Fruit fly (Drosophila melanogaster) whole organism, wandering third instar larva: ENCODE data around the gene CG13010.

ENCODE experiments used
- Abd-B ChIP-seq: fragments of >200 bp; optimal IDR thresholded peaks from 2 replicates; lab custom pipeline; 2017; ENCODE audit warnings: missing biosample characterization, missing genetic modification characterization
- CG32264 ChIP-seq: fragments of 200-800 bp; sonication (Bioruptor generic); optimal IDR thresholded peaks from 2 replicates; lab custom pipeline; 2016; ENCODE audit warnings: missing biosample characterization, missing genetic modification characterization
- CG9705 ChIP-seq: fragments of 200-800 bp; sonication (Bioruptor generic); optimal IDR thresholded peaks from 2 replicates; lab custom pipeline; 2018; ENCODE audit warnings: missing biosample characterization, mild to moderate bottlenecking, missing genetic modification characterization
- CrebA ChIP-seq: fragments of 200-800 bp; sonication (Bioruptor generic); optimal IDR thresholded peaks from 2 replicates; lab custom pipeline; 2016; ENCODE audit warnings: missing biosample characterization, mild to moderate bottlenecking, missing genetic modification characterization, borderline replicate concordance
- Dfd ChIP-seq: fragments of >200 bp; optimal IDR thresholded peaks from 2 replicates; lab custom pipeline; 2017; ENCODE audit warnings: missing biosample characterization, missing genetic modification characterization
- Dif ChIP-seq: fragments of 200-275, 200-300 bp; sonication (Bioruptor generic); optimal IDR thresholded peaks from 2 replicates; lab custom pipeline; 2018; ENCODE audit warnings: missing biosample characterization, missing genetic modification characterization; ENCODE audit not compliant: partially characterized antibody
- GATAd ChIP-seq: sonication (Bioruptor generic); optimal IDR thresholded peaks from 2 replicates; lab custom pipeline; 2016; ENCODE audit warnings: missing biosample characterization, missing genetic modification characterization
- HLH106 ChIP-seq: fragments of 200-800 bp; optimal IDR thresholded peaks from 3 replicates; lab custom pipeline; 2019; ENCODE audit warnings: missing biosample characterization, mild to moderate bottlenecking, missing genetic modification characterization, moderate library complexity
- Hnf4 ChIP-seq: fragments of 200-800 bp; sonication (Bioruptor generic); optimal IDR thresholded peaks from 2 replicates; lab custom pipeline; 2016; ENCODE audit warnings: missing biosample characterization, mild to moderate bottlenecking, missing genetic modification characterization
- Hr78 ChIP-seq: fragments of >200 bp; optimal IDR thresholded peaks from 2 replicates; lab custom pipeline; 2017; ENCODE audit warnings: missing biosample characterization, missing genetic modification characterization
- Hr83 ChIP-seq: fragments of 200-300 bp; sonication (Bioruptor generic); optimal IDR thresholded peaks from 2 replicates; lab custom pipeline; 2016; ENCODE audit warnings: missing biosample characterization, mild to moderate bottlenecking, missing genetic modification characterization, moderate library complexity; ENCODE audit not compliant: poor library complexity, severe bottlenecking
- Jra ChIP-seq: sonication (Bioruptor generic); optimal IDR thresholded peaks from 2 replicates; lab custom pipeline; 2016; ENCODE audit warnings: missing biosample characterization, missing genetic modification characterization
- Mio ChIP-seq: sonication (Bioruptor generic); optimal IDR thresholded peaks from 2 replicates; lab custom pipeline; 2016; ENCODE audit warnings: missing biosample characterization, missing genetic modification characterization
- Myc ChIP-seq: fragments of >200 bp; optimal IDR thresholded peaks from 2 replicates; lab custom pipeline; 2017
- N ChIP-seq: fragments of >200 bp; optimal IDR thresholded peaks from 2 replicates; lab custom pipeline; 2018; ENCODE audit warnings: missing biosample characterization, missing external identifiers, missing genetic modification characterization
- OdsH ChIP-seq: fragments of 200-800 bp; sonication (Bioruptor generic); optimal IDR thresholded peaks from 2 replicates; lab custom pipeline; 2016; ENCODE audit warnings: missing biosample characterization, mild to moderate bottlenecking, missing genetic modification characterization
- Rel ChIP-seq, 2 experiments: fragments of 200-800 bp; sonication (Bioruptor generic) in 1 of 2; optimal IDR thresholded peaks; 2 replicates in 1 of 2; 3 replicates in 1 of 2; lab custom pipeline; 2016 to 2019; ENCODE audit warnings: mild to moderate bottlenecking in 2 of 2, missing biosample characterization in 2 of 2, missing genetic modification characterization in 2 of 2, moderate library complexity in 1 of 2
- Sp1 ChIP-seq: fragments of 200-800 bp; sonication (Bioruptor generic); optimal IDR thresholded peaks from 3 replicates; lab custom pipeline; 2019; ENCODE audit warnings: missing biosample characterization, mild to moderate bottlenecking, missing genetic modification characterization, moderate library complexity
- Vsx2 ChIP-seq: fragments of 200-300, 225-300 bp; sonication (Bioruptor generic); optimal IDR thresholded peaks from 2 replicates; lab custom pipeline; 2018; ENCODE audit warnings: missing biosample characterization, missing genetic modification characterization; ENCODE audit not compliant: partially characterized antibody
- br ChIP-seq: fragments of 200-800 bp; sonication (Bioruptor generic); optimal IDR thresholded peaks from 2 replicates; lab custom pipeline; 2016; ENCODE audit warnings: missing biosample characterization, missing genetic modification characterization
- brk ChIP-seq: fragments of 200-800 bp; sonication (Bioruptor generic); optimal IDR thresholded peaks from 2 replicates; lab custom pipeline; 2016; ENCODE audit warnings: missing biosample characterization, mild to moderate bottlenecking, missing genetic modification characterization
- dl ChIP-seq, 2 experiments: fragments of 175-275, 200-275 bp in 1 of 2; fragments of 200-275 bp in 1 of 2; sonication (Bioruptor generic); optimal IDR thresholded peaks; lab custom pipeline; 2018; ENCODE audit warnings: mild to moderate bottlenecking in 2 of 2, missing biosample characterization in 2 of 2, missing genetic modification characterization in 2 of 2, moderate library complexity in 2 of 2; ENCODE audit not compliant: partially characterized antibody in 2 of 2, insufficient read depth in 1 of 2
- dmrt93B ChIP-seq: fragments of 200-800 bp; sonication (Bioruptor generic); optimal IDR thresholded peaks from 2 replicates; lab custom pipeline; 2018; ENCODE audit warnings: missing biosample characterization, mild to moderate bottlenecking, missing genetic modification characterization
- dsf ChIP-seq: sonication (Bioruptor generic); optimal IDR thresholded peaks from 2 replicates; lab custom pipeline; 2016; ENCODE audit warnings: missing biosample characterization, missing genetic modification characterization, borderline replicate concordance
- ey ChIP-seq: fragments of 200-800 bp; sonication (Bioruptor generic); optimal IDR thresholded peaks from 2 replicates; lab custom pipeline; 2016; ENCODE audit warnings: missing biosample characterization, missing genetic modification characterization
- foxo ChIP-seq, 2 experiments: fragments of 200-800 bp; sonication (Bioruptor generic); optimal IDR thresholded peaks; 2 replicates in 1 of 2; 3 replicates in 1 of 2; lab custom pipeline; 2016 to 2017; ENCODE audit warnings: missing biosample characterization in 2 of 2, missing genetic modification characterization in 2 of 2
- fru ChIP-seq: fragments of 200-800 bp; sonication (Bioruptor generic); optimal IDR thresholded peaks from 3 replicates; lab custom pipeline; 2016; ENCODE audit warnings: missing biosample characterization, mild to moderate bottlenecking, missing genetic modification characterization
- h ChIP-seq: fragments of 200-800 bp; sonication (Bioruptor generic); optimal IDR thresholded peaks from 3 replicates; lab custom pipeline; 2016; ENCODE audit warnings: missing biosample characterization, mild to moderate bottlenecking, missing genetic modification characterization
- jim ChIP-seq: fragments of 175-275, 200-325 bp; sonication (Bioruptor generic); optimal IDR thresholded peaks from 2 replicates; lab custom pipeline; 2016; ENCODE audit warnings: missing biosample characterization, mild to moderate bottlenecking, missing genetic modification characterization
- lola ChIP-seq: fragments of >200 bp; optimal IDR thresholded peaks from 2 replicates; lab custom pipeline; 2017; ENCODE audit warnings: missing biosample characterization, missing genetic modification characterization
- pan ChIP-seq: fragments of >200 bp; optimal IDR thresholded peaks from 2 replicates; lab custom pipeline; 2017
- psq ChIP-seq: fragments of 200-800 bp; sonication (Bioruptor generic); optimal IDR thresholded peaks from 3 replicates; lab custom pipeline; 2017; ENCODE audit warnings: missing biosample characterization, mild to moderate bottlenecking, missing genetic modification characterization, moderate library complexity
- rgr ChIP-seq: fragments of 200-800 bp; sonication (Bioruptor generic); optimal IDR thresholded peaks from 3 replicates; lab custom pipeline; 2016; ENCODE audit warnings: missing biosample characterization, mild to moderate bottlenecking, missing genetic modification characterization
- sage ChIP-seq: fragments of 200-800 bp; sonication (Bioruptor generic); optimal IDR thresholded peaks from 2 replicates; lab custom pipeline; 2016; ENCODE audit warnings: missing biosample characterization, mild to moderate bottlenecking, missing genetic modification characterization
- sv ChIP-seq: fragments of 200-800 bp; sonication (Bioruptor generic); optimal IDR thresholded peaks from 3 replicates; lab custom pipeline; 2016; ENCODE audit warnings: missing biosample characterization, missing genetic modification characterization
- tai ChIP-seq: sonication (Bioruptor generic); optimal IDR thresholded peaks from 2 replicates; lab custom pipeline; 2016; ENCODE audit warnings: missing biosample characterization, missing genetic modification characterization
- usp ChIP-seq: fragments of >200 bp; optimal IDR thresholded peaks from 2 replicates; lab custom pipeline; 2017; ENCODE audit warnings: missing biosample characterization, missing genetic modification characterization
- woc ChIP-seq: sonication (Bioruptor generic); optimal IDR thresholded peaks from 2 replicates; lab custom pipeline; 2016; ENCODE audit warnings: missing biosample characterization, mild to moderate bottlenecking, missing genetic modification characterization

The CG13010 gene

DNA sequence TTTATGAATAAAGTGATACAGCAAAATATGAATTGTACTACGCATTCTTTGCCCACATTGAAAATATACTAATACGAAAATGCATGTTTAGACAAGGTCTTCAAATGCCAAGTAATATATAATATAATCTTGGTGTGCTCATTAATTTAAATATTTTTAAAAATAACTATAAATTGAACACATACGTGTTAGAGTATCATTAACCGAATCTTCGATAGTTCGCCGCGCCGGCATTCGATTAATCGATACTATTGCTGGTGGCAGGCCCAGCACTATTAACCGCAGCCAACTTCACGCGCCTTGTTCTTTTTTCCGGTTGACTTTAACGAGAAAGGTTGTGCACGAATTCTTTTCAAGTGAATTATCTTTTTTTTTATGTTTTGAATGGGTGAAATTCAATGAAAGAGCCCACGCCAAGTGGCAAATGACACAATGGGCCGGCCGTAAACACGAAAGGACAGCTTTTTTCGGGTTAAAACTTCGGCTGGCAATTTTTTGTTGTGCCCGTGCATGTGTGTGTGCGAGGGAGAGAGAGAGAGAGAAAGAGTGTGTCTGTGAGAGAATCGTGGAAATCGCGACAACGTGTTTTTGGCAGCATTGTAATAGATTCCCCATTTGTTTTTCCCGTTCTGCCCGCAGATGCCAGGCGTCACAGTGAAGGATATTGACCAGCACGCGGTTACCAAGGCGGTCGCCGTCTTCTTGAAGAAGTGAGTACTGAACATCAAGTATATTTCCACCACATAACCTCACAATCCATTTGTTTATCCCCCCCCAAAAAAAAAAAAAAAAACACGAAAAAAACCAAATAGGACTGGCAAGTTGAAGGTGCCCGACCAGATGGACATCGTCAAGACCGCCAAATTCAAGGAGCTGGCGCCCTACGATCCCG, 40.9 kb downstream of the CG13010 start, which contains the start of gene RpS19a:
Gene RpS19a (plus strand): TSS at position 301 of the 892 bp plus-strand sequence.
- TF ChIP-seq foxo (GFP tag; optimal IDR thresholded peaks at IDR 0.05; lab: Kevin White, UChicago) (peak in 1 of 2 experiments; percentile 61), dsf (GFP tag; lab: Kevin White, UChicago) (peak; percentile 61), N (GFP tag; lab: Kevin White, UChicago) (no peak), brk (GFP tag; lab: Kevin White, UChicago) (no peak), psq (GFP tag; lab: Kevin White, UChicago) (no peak), br (GFP tag; lab: Kevin White, UChicago) (peak; percentile 76), Jra (GFP tag; lab: Kevin White, UChicago) (peak; percentile 28), CG9705 (GFP tag; lab: Kevin White, UChicago) (peak; percentile 88), Dfd (GFP tag; lab: Kevin White, UChicago) (no peak), dmrt93B (GFP tag; lab: Kevin White, UChicago) (peak; percentile 80), Vsx2 (GFP tag; lab: Kevin White, UChicago) (no peak), Hr78 (no peak), h (peak; percentile 58), pan (no peak), GATAd (GFP tag; lab: Kevin White, UChicago) (peak; percentile 16), Hr83 (GFP tag; lab: Kevin White, UChicago) (peak; percentile 80), sage (peak; percentile 20), ey (GFP tag; lab: Kevin White, UChicago) (no peak), jim (no peak), tai (GFP tag; lab: Kevin White, UChicago) (no peak), rgr (GFP tag; lab: Kevin White, UChicago) (peak; percentile 80), Abd-B (no peak), HLH106 (tag; lab: Kevin White, UChicago) (peak; percentile 59), Sp1 (GFP tag; lab: Kevin White, UChicago) (peak; percentile 89), lola (GFP tag; lab: Kevin White, UChicago) (no peak), Mio (GFP tag; lab: Kevin White, UChicago) (no peak), fru (GFP tag; lab: Kevin White, UChicago) (peak; percentile 52), Myc (lab: Kevin White, UChicago) (no peak), dl (GFP tag; optimal IDR thresholded peaks at IDR 0.05; lab: Kevin White, UChicago; ENCODE audit: insufficient read depth in 1 of 2, partially characterized antibody in 2 of 2) (no peak), OdsH (GFP tag; lab: Kevin White, UChicago) (peak; percentile 16), sv (GFP tag; lab: Kevin White, UChicago) (peak; percentile 45), Hnf4 (GFP tag; lab: Kevin White, UChicago) (peak; percentile 34), Rel (GFP tag; optimal IDR thresholded peaks at IDR 0.05; lab: Kevin White, UChicago) (no peak), Rel (tag; optimal IDR thresholded peaks at IDR 0.05; lab: Kevin White, UChicago) (peak; percentile 63)

DNA sequence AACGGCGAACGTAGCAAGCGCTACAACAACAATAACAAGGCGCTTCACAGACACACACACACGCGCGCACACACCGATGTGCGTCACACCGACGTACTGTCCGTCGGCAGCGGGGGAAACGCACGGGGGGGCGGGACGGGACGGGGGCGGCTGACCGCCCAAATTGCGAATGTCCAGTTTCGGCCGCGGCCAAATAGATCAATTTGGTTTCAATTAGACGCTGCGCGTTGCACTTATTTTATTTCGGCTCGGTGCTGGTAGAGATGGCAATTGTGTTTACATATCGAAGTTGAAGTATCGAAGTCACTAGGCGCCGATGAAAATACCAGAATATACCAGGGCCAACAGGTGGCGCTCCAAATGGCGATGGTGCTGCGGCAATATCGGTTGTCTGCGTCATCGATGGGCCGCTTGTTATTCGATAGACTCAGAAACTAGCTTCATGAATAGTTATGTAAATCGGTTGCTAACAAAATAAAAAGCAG, 41.6 kb downstream of the CG13010 start, which contains the start of gene Rok:
Gene Rok (minus strand): TSS at position 309 of the 485 bp plus-strand sequence.
- TF ChIP-seq Dfd (GFP tag; lab: Kevin White, UChicago) (peak; percentile 78), CG9705 (GFP tag; lab: Kevin White, UChicago) (no peak), N (GFP tag; lab: Kevin White, UChicago) (peak; percentile 84), ey (GFP tag; lab: Kevin White, UChicago) (no peak), jim (no peak), Hr78 (no peak), OdsH (GFP tag; lab: Kevin White, UChicago) (no peak), brk (GFP tag; lab: Kevin White, UChicago) (no peak), fru (GFP tag; lab: Kevin White, UChicago) (no peak), Vsx2 (GFP tag; lab: Kevin White, UChicago) (no peak), Mio (GFP tag; lab: Kevin White, UChicago) (no peak), CrebA (GFP tag; lab: Kevin White, UChicago) (no peak), psq (GFP tag; lab: Kevin White, UChicago) (no peak), br (GFP tag; lab: Kevin White, UChicago) (no peak), Hr83 (GFP tag; lab: Kevin White, UChicago) (peak; percentile 56), CG32264 (GFP tag; lab: Kevin White, UChicago) (no peak), foxo (GFP tag; optimal IDR thresholded peaks at IDR 0.05; lab: Kevin White, UChicago) (no peak), dsf (GFP tag; lab: Kevin White, UChicago) (no peak), GATAd (GFP tag; lab: Kevin White, UChicago) (no peak), woc (GFP tag; lab: Kevin White, UChicago) (no peak), rgr (GFP tag; lab: Kevin White, UChicago) (no peak), Dif (GFP tag; lab: Kevin White, UChicago) (no peak), dmrt93B (GFP tag; lab: Kevin White, UChicago) (no peak), sage (no peak), sv (GFP tag; lab: Kevin White, UChicago) (no peak), h (no peak), tai (GFP tag; lab: Kevin White, UChicago) (no peak), HLH106 (tag; lab: Kevin White, UChicago) (no peak), lola (GFP tag; lab: Kevin White, UChicago) (no peak), dl (GFP tag; optimal IDR thresholded peaks at IDR 0.05; lab: Kevin White, UChicago; ENCODE audit: insufficient read depth in 1 of 2, partially characterized antibody in 2 of 2) (no peak), Hnf4 (GFP tag; lab: Kevin White, UChicago) (no peak), pan (no peak), Sp1 (GFP tag; lab: Kevin White, UChicago) (no peak), Rel (GFP tag; optimal IDR thresholded peaks at IDR 0.05; lab: Kevin White, UChicago) (no peak), Rel (tag; optimal IDR thresholded peaks at IDR 0.05; lab: Kevin White, UChicago) (peak; percentile 26), usp (no peak), Jra (GFP tag; lab: Kevin White, UChicago) (no peak), Abd-B (peak; percentile 7), Myc (lab: Kevin White, UChicago) (no peak)
